Worm (Caenorhabditis elegans) whole organism, L1 larva: Measurements from ENCODE around the gene mmcm-1.

Experiments used
- C16A3.4 ChIP-seq: fragments of 150-350 bp; optimal IDR thresholded peaks from 2 replicates; lab custom pipeline; 2014; ENCODE audit warnings: missing biosample characterization, missing genetic modification characterization
- F16B12.6 ChIP-seq: fragments of 150-350 bp; optimal IDR thresholded peaks from 2 replicates; lab custom pipeline; 2014; ENCODE audit warnings: missing biosample characterization, missing genetic modification characterization
- Y116A8C.19 ChIP-seq: sonication (generic microtip); optimal IDR thresholded peaks from 2 replicates; lab custom pipeline; 2016; ENCODE audit warnings: missing compliant biosample characterization, missing genetic modification characterization, borderline replicate concordance
- aha-1 ChIP-seq: fragments of 150-350 bp; optimal IDR thresholded peaks from 2 replicates; lab custom pipeline; 2014; ENCODE audit warnings: missing biosample characterization, missing genetic modification characterization
- aly-2 ChIP-seq: fragments of 150-350 bp; optimal IDR thresholded peaks from 2 replicates; lab custom pipeline; 2014; ENCODE audit warnings: missing biosample characterization, missing genetic modification characterization
- ceh-63 ChIP-seq: fragments of 200-800 bp; sonication (Bioruptor generic); optimal IDR thresholded peaks from 2 replicates; lab custom pipeline; 2018; ENCODE audit warnings: mild to moderate bottlenecking, missing genetic modification characterization, missing compliant biosample characterization
- ceh-82 ChIP-seq, 3 experiments: fragments of 150-350 bp in 1 of 3; sonication (generic microtip) in 2 of 3; optimal IDR thresholded peaks; 2 replicates each; lab custom pipeline; 2014 to 2017; ENCODE audit warnings: missing biosample characterization in 3 of 3, missing genetic modification characterization in 3 of 3
- ceh-90 ChIP-seq: sonication (generic microtip); optimal IDR thresholded peaks from 2 replicates; lab custom pipeline; 2016; ENCODE audit warnings: missing genetic modification characterization, missing compliant biosample characterization
- ces-1 ChIP-seq: fragments of 150-350 bp; optimal IDR thresholded peaks from 2 replicates; lab custom pipeline; 2014; ENCODE audit warnings: missing biosample characterization, missing genetic modification reagents, missing genetic modification characterization
- dpl-1 ChIP-seq, 3 experiments: fragments of 150-350 bp in 2 of 3; sonication (generic microtip) in 1 of 3; optimal IDR thresholded peaks; 2 replicates each; lab custom pipeline; 2014 to 2017; ENCODE audit warnings: missing biosample characterization in 3 of 3, missing genetic modification characterization in 3 of 3, missing genetic modification reagents in 3 of 3
- dsc-1 ChIP-seq: sonication (generic microtip); optimal IDR thresholded peaks from 2 replicates; lab custom pipeline; 2016; ENCODE audit warnings: mild to moderate bottlenecking, missing genetic modification characterization, missing compliant biosample characterization
- efl-3 ChIP-seq: fragments of 200-800 bp; sonication (Bioruptor generic); optimal IDR thresholded peaks from 2 replicates; lab custom pipeline; 2018; ENCODE audit warnings: mild to moderate bottlenecking, missing genetic modification characterization, missing compliant biosample characterization
- egl-13 ChIP-seq: sonication (generic microtip); optimal IDR thresholded peaks from 2 replicates; lab custom pipeline; 2016; ENCODE audit warnings: missing genotype, missing genetic modification reagents, missing genetic modification characterization, missing compliant biosample characterization
- egl-27 ChIP-seq, 2 experiments: fragments of 150-350 bp in 1 of 2; sonication (generic microtip); optimal IDR thresholded peaks; 3 replicates each; lab custom pipeline; 2017 to 2018; ENCODE audit warnings: missing biosample characterization in 2 of 2, missing genetic modification characterization in 2 of 2, missing genetic modification reagents in 2 of 2
- elt-2 ChIP-seq: sonication (generic microtip); optimal IDR thresholded peaks from 2 replicates; lab custom pipeline; 2016; ENCODE audit warnings: missing genetic modification characterization, mild to moderate bottlenecking, inconsistent platforms, missing compliant biosample characterization, missing genetic modification reagents
- elt-3 ChIP-seq, 6 experiments: fragments of 150-350 bp in 1 of 6; sonication (generic microtip); optimal IDR thresholded peaks; 2 replicates each; lab custom pipeline; 2017 to 2018; ENCODE audit warnings: missing biosample characterization in 6 of 6, missing genetic modification characterization in 6 of 6, inconsistent platforms in 1 of 6
- ets-5 ChIP-seq: fragments of 200-800 bp; sonication (Bioruptor generic); IDR thresholded peaks from 2 replicates; pipeline ENCODE4 v1.3.6; 2022; ENCODE audit warnings: missing genetic modification characterization, missing compliant biosample characterization
- fkh-4 ChIP-seq: sonication (generic microtip); optimal IDR thresholded peaks from 2 replicates; lab custom pipeline; 2016; ENCODE audit warnings: missing compliant biosample characterization, missing genetic modification characterization, borderline replicate concordance
- fkh-8 ChIP-seq: sonication (generic microtip); optimal IDR thresholded peaks from 2 replicates; lab custom pipeline; 2016; ENCODE audit warnings: mild to moderate bottlenecking, missing genetic modification characterization, missing compliant biosample characterization
- fos-1 ChIP-seq: fragments of 150-350 bp; optimal IDR thresholded peaks from 2 replicates; lab custom pipeline; 2014; ENCODE audit warnings: missing biosample characterization, missing genetic modification characterization
- grh-1 ChIP-seq: fragments of 200-800 bp; sonication (Bioruptor generic); IDR thresholded peaks from 2 replicates; pipeline ENCODE4 v1.3.6; 2022; ENCODE audit warnings: missing genetic modification reagents, missing genetic modification characterization, missing compliant biosample characterization
- jun-1 ChIP-seq: fragments of 150-350 bp; optimal IDR thresholded peaks from 2 replicates; lab custom pipeline; 2014; ENCODE audit warnings: missing biosample characterization, missing genetic modification reagents, missing genetic modification characterization
- lin-14 ChIP-seq: fragments of 200-800 bp; sonication (Bioruptor generic); optimal IDR thresholded peaks from 2 replicates; lab custom pipeline; 2018; ENCODE audit warnings: mild to moderate bottlenecking, missing genetic modification characterization, moderate library complexity, missing compliant biosample characterization
- lin-15B ChIP-seq: fragments of 150-350 bp; sonication (generic microtip); optimal IDR thresholded peaks from 3 replicates; lab custom pipeline; 2014; ENCODE audit warnings: missing biosample characterization, missing genetic modification characterization
- lin-35 ChIP-seq, 2 experiments: fragments of 150-350 bp; optimal IDR thresholded peaks; 2 replicates each; lab custom pipeline; 2014; ENCODE audit warnings: missing biosample characterization in 2 of 2, missing genetic modification characterization in 2 of 2, missing genetic modification reagents in 2 of 2
- lin-39 ChIP-seq: fragments of 150-350 bp; optimal IDR thresholded peaks from 2 replicates; lab custom pipeline; 2014; ENCODE audit warnings: missing biosample characterization, missing genetic modification reagents, missing genetic modification characterization
- lir-3 ChIP-seq: sonication (generic microtip); optimal IDR thresholded peaks from 2 replicates; lab custom pipeline; 2016; ENCODE audit warnings: mild to moderate bottlenecking, missing genetic modification characterization, moderate library complexity, missing compliant biosample characterization; ENCODE audit not compliant: poor library complexity
- lsy-2 ChIP-seq, 2 experiments: fragments of 150-350 bp; optimal IDR thresholded peaks; 2 replicates each; lab custom pipeline; 2014; ENCODE audit warnings: missing biosample characterization in 2 of 2, missing genetic modification characterization in 2 of 2
- mab-9 ChIP-seq: fragments of 200-800 bp; sonication (Bioruptor generic); IDR thresholded peaks from 2 replicates; pipeline ENCODE4 v1.3.6; 2022; ENCODE audit warnings: missing genetic modification reagents, missing genetic modification characterization, missing compliant biosample characterization
- mdl-1 ChIP-seq, 2 experiments: fragments of 150-350 bp; optimal IDR thresholded peaks; 2 replicates each; lab custom pipeline; 2014 to 2017; ENCODE audit warnings: missing biosample characterization in 2 of 2, missing genetic modification characterization in 2 of 2, inconsistent platforms in 1 of 2
- mef-2 ChIP-seq: fragments of 150-350 bp; optimal IDR thresholded peaks from 2 replicates; lab custom pipeline; 2014; ENCODE audit warnings: missing biosample characterization, missing genetic modification characterization
- nhr-11 ChIP-seq: fragments of 150-350 bp; optimal IDR thresholded peaks from 2 replicates; lab custom pipeline; 2014; ENCODE audit warnings: missing biosample characterization, missing genetic modification characterization
- nhr-12 ChIP-seq: sonication (generic microtip); optimal IDR thresholded peaks from 2 replicates; lab custom pipeline; 2017; ENCODE audit warnings: missing biosample characterization, missing genetic modification characterization
- nhr-20 ChIP-seq: sonication (generic microtip); optimal IDR thresholded peaks from 2 replicates; lab custom pipeline; 2016; ENCODE audit warnings: mild to moderate bottlenecking, missing genetic modification characterization, missing compliant biosample characterization
- nhr-47 ChIP-seq: sonication (generic microtip); optimal IDR thresholded peaks from 2 replicates; lab custom pipeline; 2016; ENCODE audit warnings: mild to moderate bottlenecking, missing genetic modification characterization, moderate library complexity, missing compliant biosample characterization
- nhr-77 ChIP-seq: fragments of 150-350 bp; optimal IDR thresholded peaks from 2 replicates; lab custom pipeline; 2014; ENCODE audit warnings: missing biosample characterization, missing genetic modification characterization
- nhr-85 ChIP-seq: sonication (generic microtip); peaks from one replicate; lab custom pipeline; 2016; ENCODE audit warnings: missing genetic modification characterization, inconsistent platforms, missing compliant biosample characterization
- nhr-90 ChIP-seq: sonication (generic microtip); optimal IDR thresholded peaks from 2 replicates; lab custom pipeline; 2016; ENCODE audit warnings: mild to moderate bottlenecking, missing genetic modification characterization, missing compliant biosample characterization; ENCODE audit not compliant: poor library complexity
- pax-3 ChIP-seq: fragments of 200-800 bp; sonication (Bioruptor generic); optimal IDR thresholded peaks from 2 replicates; lab custom pipeline; 2018; ENCODE audit warnings: mild to moderate bottlenecking, missing genetic modification characterization, moderate library complexity, missing compliant biosample characterization
- skn-1 ChIP-seq: fragments of 150-350 bp; optimal IDR thresholded peaks from 2 replicates; lab custom pipeline; 2014; ENCODE audit warnings: missing biosample characterization, missing genetic modification characterization
- snu-23 ChIP-seq: sonication (generic microtip); optimal IDR thresholded peaks from 2 replicates; lab custom pipeline; 2016; ENCODE audit warnings: missing genetic modification characterization, missing compliant biosample characterization
- sup-37 ChIP-seq: fragments of 200-800 bp; sonication (Bioruptor generic); optimal IDR thresholded peaks from 2 replicates; lab custom pipeline; 2018; ENCODE audit warnings: mild to moderate bottlenecking, missing genetic modification characterization, missing compliant biosample characterization
- swsn-7 ChIP-seq: sonication (generic microtip); optimal IDR thresholded peaks from 2 replicates; lab custom pipeline; 2016; ENCODE audit warnings: missing genetic modification characterization, missing compliant biosample characterization
- tlp-1 ChIP-seq: fragments of 150-350 bp; optimal IDR thresholded peaks from 2 replicates; lab custom pipeline; 2014; ENCODE audit warnings: missing biosample characterization, missing genetic modification characterization
- unc-30 ChIP-seq: sonication (generic microtip); optimal IDR thresholded peaks from 2 replicates; lab custom pipeline; 2017; ENCODE audit warnings: missing biosample characterization, missing genetic modification characterization
- unc-62 ChIP-seq: fragments of 150-350 bp; optimal IDR thresholded peaks from 2 replicates; lab custom pipeline; 2014; ENCODE audit warnings: missing biosample characterization, missing genetic modification reagents, missing genetic modification characterization
- unc-86 ChIP-seq: sonication (generic microtip); optimal IDR thresholded peaks from 2 replicates; lab custom pipeline; 2016; ENCODE audit warnings: missing genetic modification characterization, missing compliant biosample characterization
- unc-98 ChIP-seq: fragments of 200-800 bp; sonication (Bioruptor generic); IDR thresholded peaks from 2 replicates; pipeline ENCODE4 v1.3.6; 2022; ENCODE audit warnings: missing genetic modification characterization, missing compliant biosample characterization
- vab-15 ChIP-seq: sonication (generic microtip); optimal IDR thresholded peaks from 2 replicates; lab custom pipeline; 2017; ENCODE audit warnings: missing genotype, mild to moderate bottlenecking, missing genetic modification characterization, missing compliant biosample characterization
- xbp-1 ChIP-seq: sonication (generic microtip); optimal IDR thresholded peaks from 2 replicates; lab custom pipeline; 2016; ENCODE audit warnings: missing genetic modification characterization, missing compliant biosample characterization
- zag-1 ChIP-seq: fragments of 150-350 bp; optimal IDR thresholded peaks from 2 replicates; lab custom pipeline; 2014; ENCODE audit warnings: missing biosample characterization, missing genetic modification characterization
- ztf-4 ChIP-seq: fragments of 150-350 bp; optimal IDR thresholded peaks from 2 replicates; lab custom pipeline; 2014; ENCODE audit warnings: missing biosample characterization, missing genetic modification characterization

Gene mmcm-1

ce11 chrIII:3867378-3867904, 40.0 kb downstream of the mmcm-1 start, which contains the start of gene rpl-3:
Gene rpl-3, plus strand, starts transcription at chrIII:3867854.
- TF ChIP-seq unc-98 (GFP tag; lab: Robert Waterston, UW), result peak; percentile 98
- TF ChIP-seq jun-1 (tag; lab: Kevin White, UChicago), result peak; percentile 100
- TF ChIP-seq snu-23 (GFP tag; lab: Kevin White, UChicago), result peak; percentile 100
- TF ChIP-seq fkh-8 (tag; lab: Kevin White, UChicago), result peak; percentile 100
- TF ChIP-seq fos-1 (tag; lab: Kevin White, UChicago), result peak; percentile 99
- TF ChIP-seq lir-3 (tag; lab: Kevin White, UChicago), result peak; percentile 99
- peak; percentile 100 for TF ChIP-seq swsn-7 (tag; lab: Kevin White, UChicago)
- TF ChIP-seq aha-1 (tag; lab: Kevin White, UChicago), result peak; percentile 99
- peak; percentile 98 for TF ChIP-seq unc-62 (GFP tag; lab: Kevin White, UChicago)
- peak; percentile 100 for TF ChIP-seq pax-3 (tag; lab: Kevin White, UChicago)
- TF ChIP-seq sup-37 (GFP tag; lab: Kevin White, UChicago), result peak; percentile 100
- TF ChIP-seq zag-1, result peak; percentile 99
- peak; percentile 100 for TF ChIP-seq ztf-4
- TF ChIP-seq elt-2 (tag; lab: Kevin White, UChicago), result peak; percentile 99
- TF ChIP-seq nhr-20, result peak; percentile 100
- TF ChIP-seq xbp-1 (tag; lab: Kevin White, UChicago), result peak; percentile 100
- TF ChIP-seq ets-5 (GFP tag; lab: Robert Waterston, UW), result peak; percentile 100
- peak; percentile 100 for TF ChIP-seq elt-3 (tag; optimal IDR thresholded peaks at IDR 0.05; lab: Kevin White, UChicago)
- peak; percentile 100 for TF ChIP-seq nhr-77 (tag; lab: Kevin White, UChicago)
- peak; percentile 95 to 96 for TF ChIP-seq egl-27 (tag; optimal IDR thresholded peaks at IDR 0.05; lab: Kevin White, UChicago)
- peak; percentile 100 for TF ChIP-seq ceh-82 (tag; optimal IDR thresholded peaks at IDR 0.05; lab: Kevin White, UChicago)
- TF ChIP-seq lsy-2 (tag; optimal IDR thresholded peaks at IDR 0.05; lab: Kevin White, UChicago), result peak; percentile 100
- TF ChIP-seq unc-86, result peak; percentile 100
- peak; percentile 100 for TF ChIP-seq nhr-47
- TF ChIP-seq nhr-90 (tag; lab: Kevin White, UChicago), result peak; percentile 100
- peak; percentile 99 for TF ChIP-seq ces-1 (GFP tag; lab: Kevin White, UChicago)
- TF ChIP-seq efl-3 (GFP tag; lab: Kevin White, UChicago), result peak; percentile 100
- TF ChIP-seq dpl-1 (GFP tag; optimal IDR thresholded peaks at IDR 0.05; lab: Kevin White, UChicago), result peak; percentile 100
- peak; percentile 100 for TF ChIP-seq grh-1 (GFP tag; lab: Robert Waterston, UW)
- TF ChIP-seq ceh-90 (tag; lab: Kevin White, UChicago), result peak; percentile 78
- peak; percentile 100 for TF ChIP-seq egl-13 (tag; lab: Kevin White, UChicago)
- TF ChIP-seq tlp-1 (tag; lab: Kevin White, UChicago), result no peak
- TF ChIP-seq lin-14, result peak; percentile 100
- peak; percentile 100 for TF ChIP-seq C16A3.4 (tag; lab: Kevin White, UChicago)
- peak; percentile 100 for TF ChIP-seq dsc-1 (tag; lab: Kevin White, UChicago)
- TF ChIP-seq lin-35 (GFP tag; optimal IDR thresholded peaks at IDR 0.05; lab: Kevin White, UChicago), result peak; percentile 100
- TF ChIP-seq skn-1, result peak; percentile 99
- peak; percentile 100 for TF ChIP-seq ceh-63 (GFP tag; lab: Kevin White, UChicago)
- TF ChIP-seq nhr-12, result peak; percentile 89
- TF ChIP-seq lin-39 (tag; lab: Kevin White, UChicago), result peak; percentile 99
- TF ChIP-seq nhr-11, result peak; percentile 100
- TF ChIP-seq aly-2 (tag; lab: Kevin White, UChicago), result peak; percentile 99
- peak; percentile 86 for TF ChIP-seq Y116A8C.19 (tag; lab: Kevin White, UChicago)
- peak; percentile 88 for TF ChIP-seq F16B12.6
- TF ChIP-seq lin-15B (tag; lab: Kevin White, UChicago), result peak; percentile 100
- TF ChIP-seq mab-9 (GFP tag; lab: Robert Waterston, UW), result peak; percentile 100
- TF ChIP-seq unc-30, result peak; percentile 94
- peak; percentile 98 for TF ChIP-seq mef-2 (tag; lab: Kevin White, UChicago)
- TF ChIP-seq fkh-4 (tag; lab: Kevin White, UChicago), result peak; percentile 97
- TF ChIP-seq nhr-85, result peak; percentile 100
- TF ChIP-seq vab-15 (tag; lab: Kevin White, UChicago), result peak; percentile 99
- TF ChIP-seq mdl-1 (tag; optimal IDR thresholded peaks at IDR 0.05; lab: Kevin White, UChicago), result peak; percentile 70 to 99
